Fruit fly (Drosophila melanogaster) whole organism, wandering third instar larva: ENCODE data around the gene Cpr64Aa.
A peak's percentile ranks its signal among the peaks of the same experiment; 100 is the strongest.

Experiments
- CG32264 ChIP-seq: fragments of 200-800 bp; sonication (Bioruptor generic); optimal IDR thresholded peaks from 2 replicates; lab custom pipeline; 2016; ENCODE audit warnings: missing biosample characterization, missing genetic modification characterization
- CG9705 ChIP-seq: fragments of 200-800 bp; sonication (Bioruptor generic); optimal IDR thresholded peaks from 2 replicates; lab custom pipeline; 2018; ENCODE audit warnings: missing biosample characterization, mild to moderate bottlenecking, missing genetic modification characterization
- CrebA ChIP-seq: fragments of 200-800 bp; sonication (Bioruptor generic); optimal IDR thresholded peaks from 2 replicates; lab custom pipeline; 2016; ENCODE audit warnings: missing biosample characterization, mild to moderate bottlenecking, missing genetic modification characterization, borderline replicate concordance
- Dif ChIP-seq: fragments of 200-275, 200-300 bp; sonication (Bioruptor generic); optimal IDR thresholded peaks from 2 replicates; lab custom pipeline; 2018; ENCODE audit warnings: missing biosample characterization, missing genetic modification characterization; ENCODE audit not compliant: partially characterized antibody
- GATAd ChIP-seq: sonication (Bioruptor generic); optimal IDR thresholded peaks from 2 replicates; lab custom pipeline; 2016; ENCODE audit warnings: missing biosample characterization, missing genetic modification characterization
- HLH106 ChIP-seq: fragments of 200-800 bp; optimal IDR thresholded peaks from 3 replicates; lab custom pipeline; 2019; ENCODE audit warnings: missing biosample characterization, mild to moderate bottlenecking, missing genetic modification characterization, moderate library complexity
- Hnf4 ChIP-seq: fragments of 200-800 bp; sonication (Bioruptor generic); optimal IDR thresholded peaks from 2 replicates; lab custom pipeline; 2016; ENCODE audit warnings: missing biosample characterization, mild to moderate bottlenecking, missing genetic modification characterization
- Hr78 ChIP-seq: fragments of >200 bp; optimal IDR thresholded peaks from 2 replicates; lab custom pipeline; 2017; ENCODE audit warnings: missing biosample characterization, missing genetic modification characterization
- Hr83 ChIP-seq: fragments of 200-300 bp; sonication (Bioruptor generic); optimal IDR thresholded peaks from 2 replicates; lab custom pipeline; 2016; ENCODE audit warnings: missing biosample characterization, mild to moderate bottlenecking, missing genetic modification characterization, moderate library complexity; ENCODE audit not compliant: poor library complexity, severe bottlenecking
- Mio ChIP-seq: sonication (Bioruptor generic); optimal IDR thresholded peaks from 2 replicates; lab custom pipeline; 2016; ENCODE audit warnings: missing biosample characterization, missing genetic modification characterization
- N ChIP-seq: fragments of >200 bp; optimal IDR thresholded peaks from 2 replicates; lab custom pipeline; 2018; ENCODE audit warnings: missing biosample characterization, missing external identifiers, missing genetic modification characterization
- OdsH ChIP-seq: fragments of 200-800 bp; sonication (Bioruptor generic); optimal IDR thresholded peaks from 2 replicates; lab custom pipeline; 2016; ENCODE audit warnings: missing biosample characterization, mild to moderate bottlenecking, missing genetic modification characterization
- Rel ChIP-seq, 2 experiments: fragments of 200-800 bp; sonication (Bioruptor generic) in 1 of 2; optimal IDR thresholded peaks; 2 replicates in 1 of 2; 3 replicates in 1 of 2; lab custom pipeline; 2016 to 2019; ENCODE audit warnings: mild to moderate bottlenecking in 2 of 2, missing biosample characterization in 2 of 2, missing genetic modification characterization in 2 of 2, moderate library complexity in 1 of 2
- Sp1 ChIP-seq: fragments of 200-800 bp; sonication (Bioruptor generic); optimal IDR thresholded peaks from 3 replicates; lab custom pipeline; 2019; ENCODE audit warnings: missing biosample characterization, mild to moderate bottlenecking, missing genetic modification characterization, moderate library complexity
- Vsx2 ChIP-seq: fragments of 200-300, 225-300 bp; sonication (Bioruptor generic); optimal IDR thresholded peaks from 2 replicates; lab custom pipeline; 2018; ENCODE audit warnings: missing biosample characterization, missing genetic modification characterization; ENCODE audit not compliant: partially characterized antibody
- br ChIP-seq: fragments of 200-800 bp; sonication (Bioruptor generic); optimal IDR thresholded peaks from 2 replicates; lab custom pipeline; 2016; ENCODE audit warnings: missing biosample characterization, missing genetic modification characterization
- brk ChIP-seq: fragments of 200-800 bp; sonication (Bioruptor generic); optimal IDR thresholded peaks from 2 replicates; lab custom pipeline; 2016; ENCODE audit warnings: missing biosample characterization, mild to moderate bottlenecking, missing genetic modification characterization
- dl ChIP-seq, 2 experiments: fragments of 175-275, 200-275 bp in 1 of 2; fragments of 200-275 bp in 1 of 2; sonication (Bioruptor generic); optimal IDR thresholded peaks; lab custom pipeline; 2018; ENCODE audit warnings: mild to moderate bottlenecking in 2 of 2, missing biosample characterization in 2 of 2, missing genetic modification characterization in 2 of 2, moderate library complexity in 2 of 2; ENCODE audit not compliant: partially characterized antibody in 2 of 2, insufficient read depth in 1 of 2
- dmrt93B ChIP-seq: fragments of 200-800 bp; sonication (Bioruptor generic); optimal IDR thresholded peaks from 2 replicates; lab custom pipeline; 2018; ENCODE audit warnings: missing biosample characterization, mild to moderate bottlenecking, missing genetic modification characterization
- ey ChIP-seq: fragments of 200-800 bp; sonication (Bioruptor generic); optimal IDR thresholded peaks from 2 replicates; lab custom pipeline; 2016; ENCODE audit warnings: missing biosample characterization, missing genetic modification characterization
- foxo ChIP-seq, 2 experiments: fragments of 200-800 bp; sonication (Bioruptor generic); optimal IDR thresholded peaks; 2 replicates in 1 of 2; 3 replicates in 1 of 2; lab custom pipeline; 2016 to 2017; ENCODE audit warnings: missing biosample characterization in 2 of 2, missing genetic modification characterization in 2 of 2
- fru ChIP-seq: fragments of 200-800 bp; sonication (Bioruptor generic); optimal IDR thresholded peaks from 3 replicates; lab custom pipeline; 2016; ENCODE audit warnings: missing biosample characterization, mild to moderate bottlenecking, missing genetic modification characterization
- h ChIP-seq: fragments of 200-800 bp; sonication (Bioruptor generic); optimal IDR thresholded peaks from 3 replicates; lab custom pipeline; 2016; ENCODE audit warnings: missing biosample characterization, mild to moderate bottlenecking, missing genetic modification characterization
- jim ChIP-seq: fragments of 175-275, 200-325 bp; sonication (Bioruptor generic); optimal IDR thresholded peaks from 2 replicates; lab custom pipeline; 2016; ENCODE audit warnings: missing biosample characterization, mild to moderate bottlenecking, missing genetic modification characterization
- lola ChIP-seq: fragments of >200 bp; optimal IDR thresholded peaks from 2 replicates; lab custom pipeline; 2017; ENCODE audit warnings: missing biosample characterization, missing genetic modification characterization
- pan ChIP-seq: fragments of >200 bp; optimal IDR thresholded peaks from 2 replicates; lab custom pipeline; 2017
- psq ChIP-seq: fragments of 200-800 bp; sonication (Bioruptor generic); optimal IDR thresholded peaks from 3 replicates; lab custom pipeline; 2017; ENCODE audit warnings: missing biosample characterization, mild to moderate bottlenecking, missing genetic modification characterization, moderate library complexity
- rgr ChIP-seq: fragments of 200-800 bp; sonication (Bioruptor generic); optimal IDR thresholded peaks from 3 replicates; lab custom pipeline; 2016; ENCODE audit warnings: missing biosample characterization, mild to moderate bottlenecking, missing genetic modification characterization
- sage ChIP-seq: fragments of 200-800 bp; sonication (Bioruptor generic); optimal IDR thresholded peaks from 2 replicates; lab custom pipeline; 2016; ENCODE audit warnings: missing biosample characterization, mild to moderate bottlenecking, missing genetic modification characterization
- usp ChIP-seq: fragments of >200 bp; optimal IDR thresholded peaks from 2 replicates; lab custom pipeline; 2017; ENCODE audit warnings: missing biosample characterization, missing genetic modification characterization
- woc ChIP-seq: sonication (Bioruptor generic); optimal IDR thresholded peaks from 2 replicates; lab custom pipeline; 2016; ENCODE audit warnings: missing biosample characterization, mild to moderate bottlenecking, missing genetic modification characterization

Gene Cpr64Aa

DNA sequence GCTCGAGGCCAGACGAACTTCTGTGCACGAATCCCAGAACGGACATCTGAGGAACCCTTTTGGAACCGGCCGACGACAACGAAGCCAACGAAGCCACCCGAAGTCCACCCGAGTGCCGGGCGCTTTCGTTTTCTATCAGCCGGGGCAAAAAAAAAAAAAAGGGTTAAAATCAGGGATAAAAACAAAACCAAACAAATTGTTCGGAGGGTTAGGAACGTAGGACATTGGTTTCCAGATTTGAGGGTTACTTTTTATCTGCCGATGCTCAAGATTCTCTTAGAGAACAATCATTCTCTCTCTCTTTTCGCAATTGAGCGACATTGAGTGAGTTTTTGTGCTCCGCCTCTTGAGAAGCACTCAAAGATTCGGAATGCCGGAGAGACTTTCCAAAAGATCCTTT is 48.1 kb downstream of the Cpr64Aa start, which contains the start of gene nab:
TSS of gene nab (minus strand) at position 7 of the 400 bp plus-strand sequence.
- TF ChIP-seq Sp1 (GFP tag; lab: Kevin White, UChicago) = peak; percentile 44
- TF ChIP-seq CrebA (GFP tag; lab: Kevin White, UChicago) = peak; percentile 62
- TF ChIP-seq GATAd (GFP tag; lab: Kevin White, UChicago) = no peak

- TF ChIP-seq Hr78 (GFP tag; lab: Kevin White, UChicago) (no peak), N (GFP tag; lab: Kevin White, UChicago) (no peak), jim (GFP tag; lab: Kevin White, UChicago) (no peak), usp (no peak), CG32264 (no peak), Sp1 (GFP tag; lab: Kevin White, UChicago) (no peak), woc (GFP tag; lab: Kevin White, UChicago) (no peak), dl (GFP tag; optimal IDR thresholded peaks at IDR 0.05; lab: Kevin White, UChicago; ENCODE audit: insufficient read depth in 1 of 2, partially characterized antibody in 2 of 2) (no peak), Dif (GFP tag; lab: Kevin White, UChicago) (no peak), Rel (GFP tag; optimal IDR thresholded peaks at IDR 0.05; lab: Kevin White, UChicago) (no peak), Rel (tag; optimal IDR thresholded peaks at IDR 0.05; lab: Kevin White, UChicago) (no peak), Vsx2 (GFP tag; lab: Kevin White, UChicago) (no peak), fru (GFP tag; lab: Kevin White, UChicago) (no peak), OdsH (GFP tag; lab: Kevin White, UChicago) (no peak), h (no peak), dmrt93B (no peak), sage (GFP tag; lab: Kevin White, UChicago) (no peak), CrebA (GFP tag; lab: Kevin White, UChicago) (no peak), br (GFP tag; lab: Kevin White, UChicago) (no peak), GATAd (GFP tag; lab: Kevin White, UChicago) (no peak)
Measured at dm6 chr3L:4159264-4159663, 49.7 kb downstream of the Cpr64Aa start.

dm6 chr3L:4158361-4158760 is 50.6 kb downstream of the Cpr64Aa start:
- TF ChIP-seq br (GFP tag; lab: Kevin White, UChicago) = peak; percentile 54
- TF ChIP-seq Hr78 (GFP tag; lab: Kevin White, UChicago) = no peak
- peak; percentile 37 for TF ChIP-seq Hnf4 (GFP tag; lab: Kevin White, UChicago)
- TF ChIP-seq dmrt93B = peak; percentile 34
- TF ChIP-seq brk (GFP tag; lab: Kevin White, UChicago) = peak; percentile 60
- TF ChIP-seq foxo (GFP tag; optimal IDR thresholded peaks at IDR 0.05; lab: Kevin White, UChicago) = peak in 1 of 2 experiments; percentile 70
- peak; percentile 19 for TF ChIP-seq woc (GFP tag; lab: Kevin White, UChicago)
- peak; percentile 75 for TF ChIP-seq rgr (GFP tag; lab: Kevin White, UChicago)
- no peak for TF ChIP-seq Hr83 (GFP tag; lab: Kevin White, UChicago)
- no peak for TF ChIP-seq lola (GFP tag; lab: Kevin White, UChicago)
- peak; percentile 61 for TF ChIP-seq ey (GFP tag; lab: Kevin White, UChicago)
- peak; percentile 78 for TF ChIP-seq HLH106 (tag; lab: Kevin White, UChicago)
- TF ChIP-seq Mio (GFP tag; lab: Kevin White, UChicago) = no peak
- TF ChIP-seq CG9705 = peak; percentile 38
- peak; percentile 72 for TF ChIP-seq Sp1 (GFP tag; lab: Kevin White, UChicago)
- TF ChIP-seq Dif (GFP tag; lab: Kevin White, UChicago) = no peak
- TF ChIP-seq OdsH (GFP tag; lab: Kevin White, UChicago) = peak; percentile 49
- TF ChIP-seq sage (GFP tag; lab: Kevin White, UChicago) = peak; percentile 40
- TF ChIP-seq h = peak; percentile 76
- TF ChIP-seq fru (GFP tag; lab: Kevin White, UChicago) = peak; percentile 67
- peak; percentile 38 for TF ChIP-seq psq (GFP tag; lab: Kevin White, UChicago)
- no peak for TF ChIP-seq GATAd (GFP tag; lab: Kevin White, UChicago)
- TF ChIP-seq Rel (GFP tag; optimal IDR thresholded peaks at IDR 0.05; lab: Kevin White, UChicago) = no peak
- TF ChIP-seq Rel (tag; optimal IDR thresholded peaks at IDR 0.05; lab: Kevin White, UChicago) = no peak

DNA sequence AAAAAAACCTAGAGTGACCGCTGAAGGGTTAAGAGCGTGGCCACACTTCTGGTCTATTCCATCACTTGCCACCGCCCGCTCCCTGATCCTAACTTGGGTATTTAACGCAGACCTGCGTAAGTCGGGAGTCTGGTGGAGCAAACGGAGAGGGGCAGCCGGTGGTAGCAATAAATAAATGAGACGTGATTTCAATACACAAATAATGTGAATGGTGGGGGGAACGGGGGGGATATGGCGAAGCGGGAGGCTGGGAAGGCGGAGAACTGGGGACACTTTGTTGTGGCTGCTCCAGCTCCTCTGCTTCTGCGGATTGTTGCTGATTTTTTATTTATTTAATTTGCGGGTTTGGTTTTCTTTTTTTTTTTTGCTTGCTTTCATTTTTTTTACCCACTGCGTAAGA is 51.1 kb downstream of the Cpr64Aa start:
- TF ChIP-seq pan (lab: Kevin White, UChicago) = no peak
- TF ChIP-seq, all 38 proteins: peak for 0
